Fruit fly (Drosophila melanogaster) whole organism, prepupa: ENCODE measurements around the gene sau.

Source experiments
- Blimp-1 ChIP-seq: fragments of 200-800 bp; sonication (Bioruptor generic); optimal IDR thresholded peaks from 3 replicates; lab custom pipeline; 2017; ENCODE audit warnings: missing biosample characterization, missing genetic modification characterization, mild to moderate bottlenecking, moderate library complexity, missing genetic modification reagents
- CG10631 ChIP-seq: fragments of 200-800 bp; sonication (Bioruptor generic); optimal IDR thresholded peaks from 2 replicates; lab custom pipeline; 2016; ENCODE audit warnings: missing biosample characterization, missing genetic modification characterization
- CG10669 ChIP-seq: fragments of 200-800 bp; sonication (Bioruptor generic); optimal IDR thresholded peaks from 3 replicates; lab custom pipeline; 2018; ENCODE audit warnings: missing biosample characterization, mild to moderate bottlenecking, missing genetic modification characterization, moderate library complexity
- CG11294 ChIP-seq: fragments of 200-800 bp; sonication (Bioruptor generic); IDR thresholded peaks from 2 replicates; pipeline ENCODE4 v1.3.6; 2022; ENCODE audit warnings: missing biosample characterization, missing genetic modification characterization
- CG15336 ChIP-seq: fragments of 200-800 bp; sonication (Bioruptor generic); IDR thresholded peaks from 2 replicates; pipeline ENCODE4 v1.3.6; 2022; ENCODE audit warnings: missing biosample characterization, missing genetic modification characterization
- CG3032 ChIP-seq: fragments of 200-800 bp; optimal IDR thresholded peaks from 2 replicates; lab custom pipeline; 2019; ENCODE audit warnings: missing biosample characterization, mild to moderate bottlenecking, missing genetic modification characterization, moderate library complexity
- CG31627 ChIP-seq: fragments of 200-800 bp; sonication (Bioruptor generic); optimal IDR thresholded peaks from 3 replicates; lab custom pipeline; 2016; ENCODE audit warnings: missing biosample characterization, missing genetic modification characterization
- CG32006 ChIP-seq: fragments of 200-800 bp; sonication (Bioruptor generic); optimal IDR thresholded peaks from 3 replicates; lab custom pipeline; 2017; ENCODE audit warnings: missing biosample characterization, mild to moderate bottlenecking, missing genetic modification characterization
- CG3919 ChIP-seq: fragments of 200-800 bp; sonication (Bioruptor generic); optimal IDR thresholded peaks from 3 replicates; lab custom pipeline; 2016; ENCODE audit warnings: missing biosample characterization, missing genetic modification characterization
- CG6163 ChIP-seq: fragments of 200-800 bp; sonication (Bioruptor generic); IDR thresholded peaks from 3 replicates; pipeline ENCODE4 v1.3.6; 2022; ENCODE audit warnings: missing biosample characterization, missing genetic modification characterization
- CG6276 ChIP-seq: fragments of 200-800 bp; sonication (Bioruptor generic); optimal IDR thresholded peaks from 2 replicates; lab custom pipeline; 2017; ENCODE audit warnings: missing biosample characterization, mild to moderate bottlenecking, missing genetic modification characterization
- CG6792 ChIP-seq: fragments of 200-800 bp; sonication (Bioruptor generic); optimal IDR thresholded peaks from 3 replicates; lab custom pipeline; 2016; ENCODE audit warnings: missing biosample characterization, missing genetic modification characterization
- CG6808 ChIP-seq: fragments of 200-800 bp; sonication (Bioruptor generic); optimal IDR thresholded peaks from 3 replicates; lab custom pipeline; 2017; ENCODE audit warnings: missing biosample characterization, missing genetic modification characterization, mild to moderate bottlenecking, moderate library complexity, missing genetic modification reagents
- CG6854 ChIP-seq: fragments of 200-800 bp; sonication (Bioruptor generic); optimal IDR thresholded peaks from 2 replicates; lab custom pipeline; 2017; ENCODE audit warnings: missing biosample characterization, mild to moderate bottlenecking, missing genetic modification characterization
- CG8119 ChIP-seq: fragments of 200-800 bp; sonication (Bioruptor generic); IDR thresholded peaks from 3 replicates; pipeline ENCODE4 v1.3.6; 2022; ENCODE audit warnings: missing biosample characterization, missing genetic modification characterization
- CG8632 ChIP-seq: fragments of 200-800 bp; sonication (Bioruptor generic); optimal IDR thresholded peaks from 3 replicates; lab custom pipeline; 2016; ENCODE audit warnings: missing biosample characterization, missing genetic modification characterization
- CG9139 ChIP-seq: fragments of 200-800 bp; sonication (Bioruptor generic); optimal IDR thresholded peaks from 3 replicates; lab custom pipeline; 2017; ENCODE audit warnings: missing biosample characterization, mild to moderate bottlenecking, missing genetic modification characterization
- Eip75B ChIP-seq: fragments of 200-800 bp; sonication (Bioruptor generic); optimal IDR thresholded peaks from 3 replicates; lab custom pipeline; 2016; ENCODE audit warnings: missing biosample characterization, missing genetic modification characterization
- Eip78C ChIP-seq: fragments of 200-800 bp; sonication (Bioruptor generic); peaks from one replicate; lab custom pipeline; 2016; ENCODE audit warnings: missing biosample characterization, missing genetic modification characterization
- Eip93F ChIP-seq: fragments of 200-800 bp; sonication (Bioruptor generic); optimal IDR thresholded peaks from 2 replicates; lab custom pipeline; 2016; ENCODE audit warnings: missing biosample characterization, mild to moderate bottlenecking, missing genetic modification characterization
- Hr38 ChIP-seq: sonication (Bioruptor generic); optimal IDR thresholded peaks from 2 replicates; lab custom pipeline; 2016; ENCODE audit warnings: missing biosample characterization, missing genetic modification characterization
- Hr39 ChIP-seq: fragments of 200-800 bp; sonication (Bioruptor generic); optimal IDR thresholded peaks from 2 replicates; lab custom pipeline; 2016; ENCODE audit warnings: missing biosample characterization, missing genetic modification characterization
- Hr4 ChIP-seq: fragments of 200-800 bp; sonication (Bioruptor generic); optimal IDR thresholded peaks from 3 replicates; lab custom pipeline; 2016; ENCODE audit warnings: missing biosample characterization, missing genetic modification characterization
- OdsH ChIP-seq: fragments of 200-800 bp; sonication (Bioruptor generic); optimal IDR thresholded peaks from 3 replicates; lab custom pipeline; 2016; ENCODE audit warnings: missing biosample characterization, missing genetic modification characterization
- Sox14 ChIP-seq: fragments of 200-800 bp; sonication (Bioruptor generic); optimal IDR thresholded peaks from 3 replicates; lab custom pipeline; 2016; ENCODE audit warnings: missing biosample characterization, missing genetic modification characterization
- achi ChIP-seq: fragments of 200-800 bp; sonication (Bioruptor generic); optimal IDR thresholded peaks from 3 replicates; lab custom pipeline; 2016; ENCODE audit warnings: missing biosample characterization, missing genetic modification characterization
- acj6 ChIP-seq: fragments of 200-800 bp; sonication (Bioruptor generic); optimal IDR thresholded peaks from 3 replicates; lab custom pipeline; 2016; ENCODE audit warnings: missing biosample characterization, missing genetic modification characterization
- dac ChIP-seq: fragments of 200-800 bp; sonication (Bioruptor generic); optimal IDR thresholded peaks from 2 replicates; lab custom pipeline; 2017; ENCODE audit warnings: missing biosample characterization, mild to moderate bottlenecking, missing genetic modification characterization
- eg ChIP-seq: fragments of 200-800 bp; sonication (Bioruptor generic); IDR thresholded peaks from 3 replicates; pipeline ENCODE4 v1.3.6; 2022; ENCODE audit warnings: missing biosample characterization, missing genetic modification characterization
- esn ChIP-seq: fragments of 200-800 bp; sonication (Bioruptor generic); optimal IDR thresholded peaks from 2 replicates; lab custom pipeline; 2016; ENCODE audit warnings: missing biosample characterization, mild to moderate bottlenecking, missing genetic modification characterization, moderate library complexity
- fd59A ChIP-seq: fragments of 200-800 bp; sonication (Bioruptor generic); optimal IDR thresholded peaks from 2 replicates; lab custom pipeline; 2017; ENCODE audit warnings: missing biosample characterization, mild to moderate bottlenecking, missing genetic modification characterization, missing genetic modification reagents
- lz ChIP-seq: fragments of 200-800 bp; sonication (Bioruptor generic); optimal IDR thresholded peaks from 3 replicates; lab custom pipeline; 2016; ENCODE audit warnings: missing biosample characterization, missing genetic modification characterization
- pdm3 ChIP-seq: fragments of 200-800 bp; sonication (Bioruptor generic); optimal IDR thresholded peaks from 3 replicates; lab custom pipeline; 2016; ENCODE audit warnings: missing biosample characterization, missing genetic modification characterization
- salr ChIP-seq, 2 experiments: fragments of 200-800 bp; sonication (Bioruptor generic); optimal IDR thresholded peaks; 3 replicates each; lab custom pipeline; 2016 to 2018; ENCODE audit warnings: missing biosample characterization in 2 of 2, missing genetic modification characterization in 2 of 2, mild to moderate bottlenecking in 1 of 2
- svp ChIP-seq: fragments of 200-800 bp; sonication (Bioruptor generic); peaks from one replicate; lab custom pipeline; 2016; ENCODE audit warnings: missing biosample characterization, missing genetic modification characterization
- topi ChIP-seq: fragments of 200-800 bp; sonication (Bioruptor generic); optimal IDR thresholded peaks from 3 replicates; lab custom pipeline; 2016; ENCODE audit warnings: missing biosample characterization, missing genetic modification characterization
- vri ChIP-seq: fragments of 200-800 bp; sonication (Bioruptor generic); optimal IDR thresholded peaks from 3 replicates; lab custom pipeline; 2016; ENCODE audit warnings: missing biosample characterization, mild to moderate bottlenecking, missing genetic modification characterization

sau gene

DNA sequence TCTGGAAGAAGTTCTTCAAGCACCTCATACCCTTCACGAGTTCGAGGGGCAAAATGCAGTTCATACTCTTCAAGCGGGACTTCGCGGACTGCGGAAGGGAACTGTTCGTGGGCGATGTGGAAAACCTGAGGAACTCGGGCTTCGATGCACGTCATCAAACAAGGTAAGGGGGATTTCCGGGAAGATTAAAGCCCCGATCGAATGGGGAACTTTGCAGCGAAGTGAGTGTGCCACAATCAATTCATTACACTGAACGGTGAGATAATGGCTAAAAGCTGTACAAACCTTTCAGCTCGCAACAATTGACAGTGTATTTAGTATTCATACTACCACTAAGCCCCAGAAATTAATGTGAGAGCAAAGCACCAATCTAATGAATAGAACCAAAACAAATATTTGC lies 16.6 kb downstream of the sau start:
- TF ChIP-seq CG32006 (GFP tag; lab: Kevin White, UChicago), result no peak
- TF ChIP-seq esn (GFP tag; lab: Kevin White, UChicago), result no peak
- TF ChIP-seq CG6808 (GFP tag; lab: Kevin White, UChicago), result no peak

- TF ChIP-seq svp (GFP tag; lab: Kevin White, UChicago) (no peak), CG6808 (GFP tag; lab: Kevin White, UChicago) (peak; percentile 9), topi (GFP tag; lab: Kevin White, UChicago) (no peak), Hr39 (GFP tag; lab: Kevin White, UChicago) (peak; percentile 10), vri (GFP tag; lab: Kevin White, UChicago) (no peak), CG3032 (tag; lab: Kevin White, UChicago) (no peak), eg (0 out of 3 replicates have a peak, but pooled peaks have one; percentile 25), CG3919 (GFP tag; lab: Kevin White, UChicago) (peak; percentile 25), Eip75B (GFP tag; lab: Kevin White, UChicago) (peak; percentile 9), OdsH (GFP tag; lab: Kevin White, UChicago) (peak; percentile 13), Hr4 (GFP tag; lab: Kevin White, UChicago) (peak; percentile 21), CG6163 (GFP tag; lab: Robert Waterston, UW) (no peak), Sox14 (GFP tag; lab: Kevin White, UChicago) (no peak), CG10669 (GFP tag; lab: Kevin White, UChicago) (peak; percentile 5), CG31627 (GFP tag; lab: Kevin White, UChicago) (peak; percentile 14), acj6 (peak; percentile 31), CG32006 (GFP tag; lab: Kevin White, UChicago) (peak; percentile 17), CG8119 (GFP tag; lab: Robert Waterston, UW) (0 out of 3 replicates have a peak, but pooled peaks have one; percentile 20), esn (GFP tag; lab: Kevin White, UChicago) (no peak), salr (GFP tag; optimal IDR thresholded peaks at IDR 0.05; lab: Kevin White, UChicago) (no peak), CG8632 (GFP tag; lab: Kevin White, UChicago) (no peak), Blimp-1 (GFP tag; lab: Kevin White, UChicago) (no peak), Eip78C (peak; percentile 63), pdm3 (GFP tag; lab: Kevin White, UChicago) (peak; percentile 22), Hr38 (GFP tag; lab: Kevin White, UChicago) (peak; percentile 16), CG6792 (no peak), achi (GFP tag; lab: Kevin White, UChicago) (no peak), CG10631 (GFP tag; lab: Kevin White, UChicago) (peak; percentile 8), CG11294 (no peak)
These were observed 23.4 kb downstream of the sau start for dm6 chr2L:2249578-2249977.

DNA sequence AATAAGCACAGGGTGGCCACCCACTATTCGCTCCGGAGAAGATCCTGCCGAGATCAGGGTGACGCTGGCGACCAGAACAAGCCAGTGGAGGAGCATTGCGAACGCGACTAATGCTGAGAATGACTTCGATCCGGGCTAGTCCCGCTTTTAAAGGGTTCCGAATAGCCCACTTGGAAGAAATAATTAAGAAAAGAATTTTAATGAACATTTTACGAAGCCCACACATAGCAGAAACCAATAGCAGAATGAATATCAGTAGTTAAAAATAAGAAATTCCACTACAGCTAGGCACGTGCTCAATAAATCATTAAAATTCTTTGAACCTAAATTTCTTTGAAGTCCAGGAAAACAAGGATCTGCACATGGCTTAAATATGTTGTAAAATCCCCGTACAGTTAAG lies 25.0 kb downstream of the sau start, which contains the start of gene Ser12:
Gene Ser12 (minus strand): TSS at position 101 of the 400 bp plus-strand sequence.
- TF ChIP-seq CG6276 (GFP tag; lab: Kevin White, UChicago), result no peak
- no peak for TF ChIP-seq Hr4 (GFP tag; lab: Kevin White, UChicago)
- TF ChIP-seq fd59A, result no peak
- TF ChIP-seq Eip78C, result no peak
- TF ChIP-seq CG15336 (GFP tag; lab: Robert Waterston, UW), result no peak
- TF ChIP-seq CG6792, result no peak
- no peak for TF ChIP-seq dac (GFP tag; lab: Kevin White, UChicago)
- TF ChIP-seq eg, result no peak
- no peak for TF ChIP-seq CG6854 (GFP tag; lab: Kevin White, UChicago)
- TF ChIP-seq CG8119 (GFP tag; lab: Robert Waterston, UW), result no peak
- TF ChIP-seq Sox14 (GFP tag; lab: Kevin White, UChicago), result no peak
- no peak for TF ChIP-seq Hr39 (GFP tag; lab: Kevin White, UChicago)
- TF ChIP-seq lz (GFP tag; lab: Kevin White, UChicago), result no peak
- TF ChIP-seq Eip93F (GFP tag; lab: Kevin White, UChicago), result no peak
- no peak for TF ChIP-seq CG9139
